Worm (Caenorhabditis elegans): ENCODE results near the gene sre-20.

The sre-20 gene

DNA sequence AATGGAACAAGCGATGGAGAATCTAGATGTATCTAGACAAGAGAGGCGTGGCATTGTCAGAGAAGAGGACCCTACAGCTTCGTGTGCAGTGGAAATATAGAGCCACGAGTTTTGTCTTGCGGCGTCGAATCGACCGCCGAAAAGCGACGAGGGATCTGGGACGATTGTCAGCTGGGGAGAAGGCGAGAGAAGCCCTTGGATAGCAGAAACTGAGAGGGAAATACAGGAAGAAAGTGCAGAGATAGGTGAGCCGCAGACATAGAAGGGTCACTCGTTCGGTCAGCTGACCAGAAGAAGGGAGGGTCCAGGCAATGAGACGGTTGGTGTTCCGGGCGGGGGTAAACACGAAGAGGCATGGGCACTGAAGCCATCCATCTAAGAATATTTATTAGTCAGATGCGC, 29.7 kb upstream of the sre-20 start:
- TF ChIP-seq F13C5.2 (tag; optimal IDR thresholded peaks at IDR 0.05) (peak; percentile 2), scrt-1 (GFP tag; IDR thresholded peaks at IDR 0.05) (no peak), tra-4 (tag; optimal IDR thresholded peaks at IDR 0.05) (no peak), aly-1 (tag; optimal IDR thresholded peaks at IDR 0.05) (peak; percentile 10), hnd-1 (tag; optimal IDR thresholded peaks at IDR 0.05) (no peak), ets-7 (tag; optimal IDR thresholded peaks at IDR 0.05) (no peak), hmg-4 (GFP tag; optimal IDR thresholded peaks at IDR 0.05) (peak; percentile 52), ama-1 (optimal IDR thresholded peaks at IDR 0.05) (no peak)

DNA sequence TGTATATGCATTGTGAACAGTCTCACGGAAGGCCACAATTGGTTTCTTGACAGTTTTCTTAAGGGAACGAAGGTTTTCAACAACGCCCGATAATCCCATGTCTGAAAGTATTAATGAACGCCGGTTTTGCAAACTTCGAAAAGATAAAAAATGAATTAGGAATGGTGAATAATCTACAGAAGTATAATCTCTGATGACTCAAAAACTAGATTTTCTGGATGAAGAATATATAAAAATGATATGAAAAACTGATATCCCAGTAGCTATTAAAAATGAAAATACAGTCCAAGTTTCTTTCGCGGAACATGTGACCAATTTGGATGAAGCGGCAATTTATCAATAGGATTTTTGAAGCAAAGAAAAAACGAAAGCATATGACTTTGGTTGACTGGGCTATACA, 29.3 kb upstream of the sre-20 start, which contains the start of gene ZC443.3:
Gene ZC443.3 (minus strand): TSS at position 101 of the 400 bp plus-strand sequence.
- no peak for TF ChIP-seq pes-1 (GFP tag; IDR thresholded peaks at IDR 0.05)
- no peak for TF ChIP-seq hnd-1 (tag; optimal IDR thresholded peaks at IDR 0.05)

ce11 chrV:12811810-12812209, 27.0 kb upstream of the sre-20 start:
- no peak for TF ChIP-seq tbx-37 (GFP tag; conservative IDR thresholded peaks at IDR 0.05)
- TF ChIP-seq B0310.2 (tag; optimal IDR thresholded peaks at IDR 0.05) = no peak
- no peak for TF ChIP-seq ceh-13 (GFP tag; optimal IDR thresholded peaks at IDR 0.05)
- TF ChIP-seq hmbx-1 (tag; optimal IDR thresholded peaks at IDR 0.05) = no peak

ce11 chrV:12811126-12811525, 26.4 kb upstream of the sre-20 start, which contains the start of gene ZC443.2:
Gene ZC443.2 (minus strand): TSS chrV:12811192.
- no peak for TF ChIP-seq ets-7 (tag; optimal IDR thresholded peaks at IDR 0.05)
- no peak for TF ChIP-seq flt-1 (GFP tag; IDR thresholded peaks at IDR 0.05)
- no peak for TF ChIP-seq tbx-11 (GFP tag; IDR thresholded peaks at IDR 0.05)
- TF ChIP-seq aly-1 (tag; optimal IDR thresholded peaks at IDR 0.05) = no peak
- no peak for TF ChIP-seq ceh-36 (tag; optimal IDR thresholded peaks at IDR 0.05)
- TF ChIP-seq tra-4 (tag; optimal IDR thresholded peaks at IDR 0.05) = no peak
- TF ChIP-seq hnd-1 (tag; optimal IDR thresholded peaks at IDR 0.05) = no peak
- no peak for TF ChIP-seq B0310.2 (tag; optimal IDR thresholded peaks at IDR 0.05)

ce11 chrV:12809876-12810275, 25.1 kb upstream of the sre-20 start, which contains the start of gene ZC443.1:
Gene ZC443.1 (minus strand): TSS chrV:12810080.
- TF ChIP-seq flt-1 (GFP tag; IDR thresholded peaks at IDR 0.05) = no peak
- no peak for TF ChIP-seq ceh-36 (tag; optimal IDR thresholded peaks at IDR 0.05)
- TF ChIP-seq sea-1 (GFP tag; conservative IDR thresholded peaks at IDR 0.05) = no peak
- TF ChIP-seq aly-1 (tag; optimal IDR thresholded peaks at IDR 0.05) = no peak
- no peak for TF ChIP-seq ama-1 (optimal IDR thresholded peaks at IDR 0.05)
- TF ChIP-seq hmg-4 (GFP tag; optimal IDR thresholded peaks at IDR 0.05) = no peak
- no peak for TF ChIP-seq tbx-37 (GFP tag; conservative IDR thresholded peaks at IDR 0.05)
- no peak for TF ChIP-seq ceh-13 (GFP tag; optimal IDR thresholded peaks at IDR 0.05)
- no peak for TF ChIP-seq tra-4 (tag; optimal IDR thresholded peaks at IDR 0.05)
- TF ChIP-seq hnd-1 (tag; optimal IDR thresholded peaks at IDR 0.05) = no peak
- TF ChIP-seq B0310.2 (tag; optimal IDR thresholded peaks at IDR 0.05) = no peak
- TF ChIP-seq scrt-1 (GFP tag; IDR thresholded peaks at IDR 0.05) = no peak
- TF ChIP-seq ets-7 (tag; optimal IDR thresholded peaks at IDR 0.05) = no peak
- no peak for TF ChIP-seq tbx-11 (GFP tag; IDR thresholded peaks at IDR 0.05)

ce11 chrV:12806190-12806589, 21.4 kb upstream of the sre-20 start, which contains the start of gene ZC443.7:
Gene ZC443.7 (plus strand): TSS chrV:12806490.
- TF ChIP-seq scrt-1 (GFP tag; IDR thresholded peaks at IDR 0.05) = no peak
- TF ChIP-seq tbx-37 (GFP tag; conservative IDR thresholded peaks at IDR 0.05) = no peak
- TF ChIP-seq B0310.2 (tag; optimal IDR thresholded peaks at IDR 0.05) = no peak
- TF ChIP-seq tra-4 (tag; optimal IDR thresholded peaks at IDR 0.05) = no peak
- TF ChIP-seq hmbx-1 (tag; optimal IDR thresholded peaks at IDR 0.05) = no peak
- no peak for TF ChIP-seq flt-1 (GFP tag; IDR thresholded peaks at IDR 0.05)
- no peak for TF ChIP-seq hnd-1 (tag; optimal IDR thresholded peaks at IDR 0.05)

DNA sequence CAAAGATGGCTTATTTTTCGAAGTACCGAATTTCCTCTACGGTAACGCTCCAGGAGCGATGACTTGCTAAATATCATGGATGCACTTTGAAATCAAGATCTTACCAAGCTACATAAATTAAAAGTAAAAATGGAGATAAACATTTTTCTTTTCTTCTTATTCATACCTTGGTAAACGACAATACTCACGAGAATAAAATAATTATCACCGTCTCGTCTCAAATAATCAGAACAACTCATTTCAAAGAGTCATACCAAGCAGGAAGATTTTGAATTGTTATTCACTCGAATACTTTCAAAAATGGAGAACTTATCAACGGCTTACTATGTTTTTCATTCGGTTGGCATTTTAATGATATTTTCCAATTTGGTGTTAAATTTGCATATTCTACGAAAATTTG, 18.5 kb upstream of the sre-20 start, which contains the start of gene srbc-45:
Gene srbc-45 (plus strand): TSS at position 301 of the 400 bp plus-strand sequence.
- TF ChIP-seq ceh-36 (tag; optimal IDR thresholded peaks at IDR 0.05) = no peak
- no peak for TF ChIP-seq hmg-4 (GFP tag; optimal IDR thresholded peaks at IDR 0.05)
- TF ChIP-seq B0310.2 (tag; optimal IDR thresholded peaks at IDR 0.05) = no peak
- no peak for TF ChIP-seq tbx-11 (GFP tag; IDR thresholded peaks at IDR 0.05)
- no peak for TF ChIP-seq tra-4 (tag; optimal IDR thresholded peaks at IDR 0.05)
- no peak for TF ChIP-seq sea-1 (GFP tag; conservative IDR thresholded peaks at IDR 0.05)
- no peak for TF ChIP-seq ama-1 (optimal IDR thresholded peaks at IDR 0.05)
- no peak for TF ChIP-seq ets-7 (tag; optimal IDR thresholded peaks at IDR 0.05)
- TF ChIP-seq F13C5.2 (tag; optimal IDR thresholded peaks at IDR 0.05) = no peak
- TF ChIP-seq flt-1 (GFP tag; IDR thresholded peaks at IDR 0.05) = no peak
- TF ChIP-seq ceh-13 (GFP tag; optimal IDR thresholded peaks at IDR 0.05) = no peak
- no peak for TF ChIP-seq hmbx-1 (tag; optimal IDR thresholded peaks at IDR 0.05)
- TF ChIP-seq pes-1 (GFP tag; IDR thresholded peaks at IDR 0.05) = no peak
- no peak for TF ChIP-seq hnd-1 (tag; optimal IDR thresholded peaks at IDR 0.05)
- no peak for TF ChIP-seq scrt-1 (GFP tag; IDR thresholded peaks at IDR 0.05)
- TF ChIP-seq aly-1 (tag; optimal IDR thresholded peaks at IDR 0.05) = no peak
- TF ChIP-seq tbx-37 (GFP tag; conservative IDR thresholded peaks at IDR 0.05) = no peak

DNA sequence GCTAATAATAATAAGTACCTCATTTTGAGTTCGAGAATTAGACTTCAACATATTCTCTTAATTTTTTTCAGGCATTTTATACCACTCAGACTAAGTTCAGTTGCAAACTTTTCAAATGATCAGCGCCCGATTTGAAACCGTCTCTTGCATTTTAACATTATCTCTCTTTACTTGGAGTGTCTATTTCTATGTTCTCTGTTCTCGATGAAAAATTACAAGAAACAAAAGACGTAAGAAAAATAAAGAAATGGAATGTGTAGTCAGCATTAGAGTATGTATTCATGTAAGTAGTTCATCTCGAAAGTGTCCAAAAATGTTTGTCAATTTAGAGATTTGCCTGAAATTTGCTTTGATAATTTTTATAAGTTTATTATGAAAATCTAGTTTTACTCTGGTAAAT, 15.4 kb upstream of the sre-20 start, which contains the start of gene ugt-3:
Gene ugt-3 (minus strand): TSS at position 101 of the 400 bp plus-strand sequence.
- TF ChIP-seq ceh-36 (tag; optimal IDR thresholded peaks at IDR 0.05) (no peak), hnd-1 (tag; optimal IDR thresholded peaks at IDR 0.05) (no peak), ama-1 (optimal IDR thresholded peaks at IDR 0.05) (no peak), tbx-11 (GFP tag; IDR thresholded peaks at IDR 0.05) (no peak), sea-1 (GFP tag; conservative IDR thresholded peaks at IDR 0.05) (no peak), aly-1 (tag; optimal IDR thresholded peaks at IDR 0.05) (no peak), B0310.2 (tag; optimal IDR thresholded peaks at IDR 0.05) (no peak), hmbx-1 (tag; optimal IDR thresholded peaks at IDR 0.05) (no peak), ceh-13 (GFP tag; optimal IDR thresholded peaks at IDR 0.05) (no peak), tbx-37 (GFP tag; conservative IDR thresholded peaks at IDR 0.05) (no peak), hmg-4 (GFP tag; optimal IDR thresholded peaks at IDR 0.05) (no peak), scrt-1 (GFP tag; IDR thresholded peaks at IDR 0.05) (no peak), tra-4 (tag; optimal IDR thresholded peaks at IDR 0.05) (no peak), F13C5.2 (tag; optimal IDR thresholded peaks at IDR 0.05) (no peak), flt-1 (GFP tag; IDR thresholded peaks at IDR 0.05) (no peak), pes-1 (GFP tag; IDR thresholded peaks at IDR 0.05) (no peak), ets-7 (tag; optimal IDR thresholded peaks at IDR 0.05) (no peak)
